Fruit fly (Drosophila melanogaster) whole organism, embryonic: ENCODE measurements around the gene Slu7.

Source experiments
- Atf3 ChIP-seq: fragments of 200-800 bp; sonication (Bioruptor generic); optimal IDR thresholded peaks from 3 replicates; lab custom pipeline; 2016; ENCODE audit warnings: missing biosample characterization, missing genetic modification characterization
- Atf6 ChIP-seq: fragments of 200-800 bp; sonication (Bioruptor generic); IDR thresholded peaks from 2 replicates; pipeline ENCODE4 v1.3.6; 2022; ENCODE audit warnings: missing biosample characterization, missing genetic modification characterization
- Bteb2 ChIP-seq: fragments of 200-800 bp; sonication (Bioruptor generic); optimal IDR thresholded peaks from 2 replicates; lab custom pipeline; 2016; ENCODE audit warnings: missing biosample characterization, missing genetic modification characterization
- CG10979 ChIP-seq: fragments of 200-800 bp; sonication (Bioruptor generic); optimal IDR thresholded peaks from 2 replicates; lab custom pipeline; 2018; ENCODE audit warnings: missing biosample characterization, mild to moderate bottlenecking, missing genetic modification characterization, moderate library complexity
- CG11247 ChIP-seq: fragments of 200-800 bp; sonication (Bioruptor generic); IDR thresholded peaks from 2 replicates; pipeline ENCODE4 v1.3.6; 2022; ENCODE audit warnings: missing biosample characterization, missing genetic modification characterization
- CG11560 ChIP-seq: fragments of 200-800 bp; sonication (Bioruptor generic); IDR thresholded peaks from 3 replicates; pipeline ENCODE4 v1.3.6; 2022; ENCODE audit warnings: missing biosample characterization, missing genetic modification characterization
- CG12071 ChIP-seq: fragments of 200-800 bp; sonication (Bioruptor generic); optimal IDR thresholded peaks from 3 replicates; lab custom pipeline; 2018; ENCODE audit warnings: missing biosample characterization, mild to moderate bottlenecking, missing genetic modification characterization
- CG15479 ChIP-seq: fragments of 200-800 bp; sonication (Bioruptor generic); optimal IDR thresholded peaks from 3 replicates; lab custom pipeline; 2019; ENCODE audit warnings: missing biosample characterization, mild to moderate bottlenecking, missing genetic modification characterization, moderate library complexity
- CG1603 ChIP-seq: fragments of 200-800 bp; sonication (Bioruptor generic); optimal IDR thresholded peaks from 2 replicates; lab custom pipeline; 2019; ENCODE audit warnings: missing biosample characterization, mild to moderate bottlenecking, missing genetic modification characterization, moderate library complexity
- CG17612 ChIP-seq: fragments of 200-800 bp; sonication (Bioruptor generic); IDR thresholded peaks from 2 replicates; pipeline ENCODE4 v1.3.6; 2022; ENCODE audit warnings: missing biosample characterization, missing genetic modification characterization
- CG17802 ChIP-seq: fragments of 200-800 bp; sonication (Bioruptor generic); optimal IDR thresholded peaks from 2 replicates; lab custom pipeline; 2018; ENCODE audit warnings: missing biosample characterization, mild to moderate bottlenecking, missing genetic modification characterization, moderate library complexity
- CG18476 ChIP-seq: fragments of 200-800 bp; sonication (Bioruptor generic); optimal IDR thresholded peaks from 2 replicates; lab custom pipeline; 2016; ENCODE audit warnings: missing biosample characterization, mild to moderate bottlenecking, missing genetic modification characterization
- CG18599 ChIP-seq: fragments of 200-800 bp; sonication (Bioruptor generic); optimal IDR thresholded peaks from 3 replicates; lab custom pipeline; 2017; ENCODE audit warnings: missing biosample characterization, missing genetic modification characterization, mild to moderate bottlenecking, moderate library complexity, missing genetic modification reagents
- CG2199 ChIP-seq: fragments of 200-800 bp; sonication (Bioruptor generic); IDR thresholded peaks from 3 replicates; pipeline ENCODE4 v1.3.6; 2022; ENCODE audit warnings: missing biosample characterization, missing genetic modification characterization
- CG34422 ChIP-seq: fragments of 200-800 bp; sonication (Bioruptor generic); IDR thresholded peaks from 3 replicates; pipeline ENCODE4 v1.3.6; 2022; ENCODE audit warnings: missing biosample characterization, missing genetic modification characterization
- CG3838 ChIP-seq: fragments of 200-800 bp; sonication (Bioruptor generic); optimal IDR thresholded peaks from 3 replicates; lab custom pipeline; 2016; ENCODE audit warnings: missing biosample characterization, missing genetic modification characterization
- CG3995 ChIP-seq: fragments of 200-800 bp; sonication (Bioruptor generic); optimal IDR thresholded peaks from 3 replicates; lab custom pipeline; 2016; ENCODE audit warnings: missing biosample characterization, missing genetic modification characterization
- CG4360 ChIP-seq: fragments of 200-800 bp; sonication (Bioruptor generic); IDR thresholded peaks from 2 replicates; pipeline ENCODE4 v1.3.6; 2022; ENCODE audit warnings: missing biosample characterization, missing genetic modification characterization
- CG6175 ChIP-seq: fragments of 200-800 bp; sonication (Bioruptor generic); IDR thresholded peaks from 3 replicates; pipeline ENCODE4 v1.3.6; 2022; ENCODE audit warnings: missing biosample characterization, missing genetic modification characterization
- CG7928 ChIP-seq: fragments of 200-800 bp; sonication (Bioruptor generic); optimal IDR thresholded peaks from 2 replicates; lab custom pipeline; 2017; ENCODE audit warnings: missing biosample characterization, mild to moderate bottlenecking, missing genetic modification characterization
- CG7987 ChIP-seq: fragments of 200-800 bp; sonication (Bioruptor generic); optimal IDR thresholded peaks from 2 replicates; lab custom pipeline; 2018; ENCODE audit warnings: missing biosample characterization, mild to moderate bottlenecking, missing genetic modification characterization, moderate library complexity
- CG8924 ChIP-seq: fragments of 200-800 bp; optimal IDR thresholded peaks from 3 replicates; lab custom pipeline; 2019; ENCODE audit warnings: missing biosample characterization, mild to moderate bottlenecking, missing genetic modification characterization, moderate library complexity
- CG9609 ChIP-seq: fragments of 200-800 bp; sonication (Bioruptor generic); optimal IDR thresholded peaks from 3 replicates; lab custom pipeline; 2016; ENCODE audit warnings: missing biosample characterization, missing genetic modification characterization
- CrebB ChIP-seq: fragments of 200-800 bp; sonication (Bioruptor generic); optimal IDR thresholded peaks from 3 replicates; lab custom pipeline; 2018; ENCODE audit warnings: missing biosample characterization, mild to moderate bottlenecking, missing genetic modification characterization
- D19A ChIP-seq: fragments of 200-800 bp; optimal IDR thresholded peaks from 3 replicates; lab custom pipeline; 2019; ENCODE audit warnings: missing biosample characterization, mild to moderate bottlenecking, missing genetic modification characterization, moderate library complexity
- H2.0 ChIP-seq: fragments of 200-800 bp; sonication (Bioruptor generic); IDR thresholded peaks from 2 replicates; pipeline ENCODE4 v1.3.6; 2022; ENCODE audit warnings: missing biosample characterization, missing genetic modification characterization
- Hmr ChIP-seq: fragments of 200-800 bp; sonication (Bioruptor generic); optimal IDR thresholded peaks from 3 replicates; lab custom pipeline; 2017; ENCODE audit warnings: mild to moderate bottlenecking, missing biosample characterization, missing genetic modification reagents, missing genetic modification characterization
- NC2β ChIP-seq: fragments of 200-800 bp; sonication (Bioruptor generic); optimal IDR thresholded peaks from 2 replicates; lab custom pipeline; 2016; ENCODE audit warnings: missing biosample characterization, missing genetic modification characterization
- NFAT ChIP-seq: fragments of 200-800 bp; sonication (Bioruptor generic); IDR thresholded peaks from 2 replicates; pipeline ENCODE4 v1.3.6; 2022; ENCODE audit warnings: missing biosample characterization, missing genetic modification characterization
- Opbp ChIP-seq: fragments of 200-800 bp; sonication (Bioruptor generic); IDR thresholded peaks from 3 replicates; pipeline ENCODE4 v1.3.6; 2022; ENCODE audit warnings: missing biosample characterization, missing genetic modification characterization; ENCODE audit not compliant: partially characterized antibody
- Optix ChIP-seq: fragments of 200-800 bp; sonication (Bioruptor generic); IDR thresholded peaks from 3 replicates; pipeline ENCODE4 v1.3.6; 2022; ENCODE audit warnings: missing biosample characterization, missing genetic modification characterization
- ase ChIP-seq: fragments of 200-800 bp; sonication (Bioruptor generic); IDR thresholded peaks from 3 replicates; pipeline ENCODE4 v1.3.6; 2022; ENCODE audit warnings: missing biosample characterization, missing genetic modification characterization
- bsh ChIP-seq, 2 experiments: fragments of 200-800 bp; sonication (Bioruptor generic); optimal IDR thresholded peaks; 2 replicates each; lab custom pipeline; 2017 to 2018; ENCODE audit warnings: mild to moderate bottlenecking in 2 of 2, missing biosample characterization in 2 of 2, missing genetic modification characterization in 2 of 2, moderate library complexity in 1 of 2
- cad ChIP-seq: fragments of >200 bp; optimal IDR thresholded peaks from 2 replicates; lab custom pipeline; 2017; ENCODE audit warnings: missing biosample characterization, missing genetic modification characterization
- da ChIP-seq: fragments of 200-800 bp; sonication (Bioruptor generic); optimal IDR thresholded peaks from 2 replicates; lab custom pipeline; 2016; ENCODE audit warnings: missing biosample characterization, missing genetic modification characterization
- dati ChIP-seq: fragments of 200-800 bp; sonication (Bioruptor generic); IDR thresholded peaks from 2 replicates; pipeline ENCODE4 v1.3.6; 2022; ENCODE audit warnings: missing biosample characterization, missing genetic modification characterization
- dimm ChIP-seq: fragments of 200-800 bp; sonication (Bioruptor generic); IDR thresholded peaks from 2 replicates; pipeline ENCODE4 v1.3.6; 2022; ENCODE audit warnings: missing biosample characterization, missing genetic modification characterization
- dmrt11E ChIP-seq: fragments of 200-800 bp; sonication (Bioruptor generic); optimal IDR thresholded peaks from 3 replicates; lab custom pipeline; 2018; ENCODE audit warnings: missing biosample characterization, mild to moderate bottlenecking, missing genetic modification characterization, moderate library complexity
- dpn ChIP-seq, 2 experiments: fragments of 200-800 bp; sonication (Bioruptor generic); optimal IDR thresholded peaks; 3 replicates each; lab custom pipeline; 2016; ENCODE audit warnings: missing biosample characterization in 2 of 2, missing genetic modification characterization in 2 of 2
- fru ChIP-seq: fragments of >200 bp; optimal IDR thresholded peaks from 2 replicates; lab custom pipeline; 2017
- ham ChIP-seq: fragments of 200-800 bp; sonication (Bioruptor generic); IDR thresholded peaks from 2 replicates; pipeline ENCODE4 v1.3.6; 2022; ENCODE audit warnings: missing biosample characterization, missing genetic modification characterization
- hbn ChIP-seq: fragments of 200-800 bp; sonication (Bioruptor generic); IDR thresholded peaks from 2 replicates; pipeline ENCODE4 v1.3.6; 2022; ENCODE audit warnings: missing biosample characterization, missing genetic modification characterization; ENCODE audit not compliant: partially characterized antibody
- kah ChIP-seq: fragments of 200-800 bp; sonication (Bioruptor generic); optimal IDR thresholded peaks from 2 replicates; lab custom pipeline; 2018; ENCODE audit warnings: missing biosample characterization, mild to moderate bottlenecking, missing genetic modification characterization
- nau ChIP-seq: fragments of 200-800 bp; sonication (Bioruptor generic); optimal IDR thresholded peaks from 3 replicates; lab custom pipeline; 2017; ENCODE audit warnings: missing biosample characterization, mild to moderate bottlenecking, missing genetic modification characterization, missing genetic modification reagents
- onecut ChIP-seq: fragments of 200-800 bp; sonication (Bioruptor generic); IDR thresholded peaks from 2 replicates; pipeline ENCODE4 v1.3.6; 2022; ENCODE audit warnings: missing biosample characterization, missing genetic modification characterization
- phol ChIP-seq: fragments of 200-800 bp; sonication (Bioruptor generic); optimal IDR thresholded peaks from 3 replicates; lab custom pipeline; 2018; ENCODE audit warnings: missing biosample characterization, mild to moderate bottlenecking, missing genetic modification characterization, moderate library complexity
- rib ChIP-seq: fragments of 200-800 bp; sonication (Bioruptor generic); IDR thresholded peaks from 2 replicates; pipeline ENCODE4 v1.3.6; 2022; ENCODE audit warnings: missing biosample characterization, missing genetic modification characterization
- salm ChIP-seq: fragments of 200-800 bp; sonication (Bioruptor generic); optimal IDR thresholded peaks from 2 replicates; lab custom pipeline; 2018; ENCODE audit warnings: missing biosample characterization, mild to moderate bottlenecking, missing genetic modification characterization
- sqz ChIP-seq: fragments of 200-800 bp; sonication (Bioruptor generic); optimal IDR thresholded peaks from 3 replicates; lab custom pipeline; 2018; ENCODE audit warnings: missing biosample characterization, mild to moderate bottlenecking, missing genetic modification characterization
- sug ChIP-seq: fragments of 200-800 bp; optimal IDR thresholded peaks from 2 replicates; lab custom pipeline; 2019; ENCODE audit warnings: missing biosample characterization, mild to moderate bottlenecking, missing genetic modification characterization, moderate library complexity
- trh ChIP-seq: fragments of 200-800 bp; sonication (Bioruptor generic); optimal IDR thresholded peaks from 2 replicates; lab custom pipeline; 2016; ENCODE audit warnings: missing biosample characterization, missing genetic modification characterization
- tup ChIP-seq: fragments of 200-800 bp; sonication (Bioruptor generic); optimal IDR thresholded peaks from 2 replicates; lab custom pipeline; 2016; ENCODE audit warnings: missing biosample characterization, mild to moderate bottlenecking, missing genetic modification characterization, moderate library complexity
- yki ChIP-seq: fragments of >200 bp; optimal IDR thresholded peaks from 3 replicates; lab custom pipeline; 2018

The Slu7 gene

DNA sequence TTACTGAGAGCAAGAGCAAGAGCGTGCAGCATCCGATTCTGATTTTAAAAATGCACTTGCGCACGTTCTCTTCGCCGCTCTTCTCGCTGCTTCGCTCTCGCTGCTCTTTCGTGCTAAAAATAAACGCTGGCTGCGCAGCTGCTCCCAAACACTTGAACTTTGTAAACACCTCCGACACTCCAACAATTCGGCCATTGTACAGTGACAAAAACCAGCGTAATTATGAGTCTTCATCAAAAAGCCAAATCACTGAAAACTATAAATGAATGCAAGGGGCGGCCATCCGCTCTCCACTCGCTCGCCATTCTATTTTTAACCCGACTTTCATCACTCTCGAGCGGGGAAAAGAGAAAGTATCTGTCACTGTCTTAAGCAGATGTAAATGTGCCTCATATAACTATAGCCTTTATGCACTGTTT, 25.8 kb upstream of the Slu7 start (continued):
- no peak for TF ChIP-seq CG7987 (GFP tag; lab: Kevin White, UChicago)
- TF ChIP-seq CG10979 (tag; lab: Kevin White, UChicago), result no peak
- no peak for TF ChIP-seq CG4360 (GFP tag; lab: Robert Waterston, UW)
- no peak for TF ChIP-seq CG11247
- peak; percentile 8 for TF ChIP-seq CG1603 (tag; lab: Kevin White, UChicago)
- TF ChIP-seq CG9609 (GFP tag; lab: Kevin White, UChicago), result no peak
- no peak for TF ChIP-seq NC2β
- no peak for TF ChIP-seq trh (GFP tag; lab: Kevin White, UChicago)
- TF ChIP-seq CG2199 (GFP tag; lab: Robert Waterston, UW), result no peak
- no peak for TF ChIP-seq dimm (GFP tag; lab: Robert Waterston, UW)
- TF ChIP-seq cad, result no peak
- no peak for TF ChIP-seq salm (tag; lab: Kevin White, UChicago)
- no peak for TF ChIP-seq CG3995 (GFP tag; lab: Kevin White, UChicago)
- TF ChIP-seq sug, result no peak
- TF ChIP-seq ham (GFP tag; lab: Robert Waterston, UW), result no peak
- no peak for TF ChIP-seq Opbp
- TF ChIP-seq CG6175 (GFP tag; lab: Robert Waterston, UW), result no peak
- peak; percentile 6 for TF ChIP-seq Hmr (GFP tag; lab: Kevin White, UChicago)
- no peak for TF ChIP-seq CG3838 (GFP tag; lab: Kevin White, UChicago)
- peak; percentile 10 for TF ChIP-seq phol (tag; lab: Kevin White, UChicago)
- TF ChIP-seq Atf6, result no peak
- no peak for TF ChIP-seq Bteb2
- peak in 1 of 2 experiments; percentile 9 for TF ChIP-seq dpn (GFP tag; optimal IDR thresholded peaks at IDR 0.05; lab: Kevin White, UChicago)
- no peak for TF ChIP-seq H2.0 (GFP tag; lab: Robert Waterston, UW)
- peak; percentile 29 for TF ChIP-seq yki (lab: Kevin White, UChicago)
- peak; percentile 36 for TF ChIP-seq CG18599 (GFP tag; lab: Kevin White, UChicago)
- no peak for TF ChIP-seq CG18476
- TF ChIP-seq CG12071 (GFP tag; lab: Kevin White, UChicago), result no peak
- TF ChIP-seq CG17802 (tag; lab: Kevin White, UChicago), result no peak
- TF ChIP-seq dmrt11E (tag; lab: Kevin White, UChicago), result no peak
- TF ChIP-seq CG11560 (tag; lab: Robert Waterston, UW), result no peak
- peak; percentile 21 for TF ChIP-seq nau (GFP tag; lab: Kevin White, UChicago)
- peak in 1 of 2 experiments; percentile 18 for TF ChIP-seq bsh (GFP tag; optimal IDR thresholded peaks at IDR 0.05; lab: Kevin White, UChicago)
- peak; percentile 12 for TF ChIP-seq CG15479 (GFP tag; lab: Kevin White, UChicago)
- no peak for TF ChIP-seq da (GFP tag; lab: Kevin White, UChicago)
- TF ChIP-seq CG34422 (GFP tag; lab: Robert Waterston, UW), result no peak
- no peak for TF ChIP-seq rib (GFP tag; lab: Robert Waterston, UW)
- TF ChIP-seq fru (lab: Kevin White, UChicago), result no peak
- no peak for TF ChIP-seq tup (GFP tag; lab: Kevin White, UChicago)
- no peak for TF ChIP-seq ase (GFP tag; lab: Robert Waterston, UW)
- TF ChIP-seq Optix (GFP tag; lab: Robert Waterston, UW), result no peak
- no peak for TF ChIP-seq CG7928 (GFP tag; lab: Kevin White, UChicago)
- no peak for TF ChIP-seq CrebB (tag; lab: Kevin White, UChicago)
- no peak for TF ChIP-seq NFAT (GFP tag; lab: Robert Waterston, UW)
- no peak for TF ChIP-seq CG17612
- TF ChIP-seq sqz, result no peak
- TF ChIP-seq onecut (GFP tag; lab: Robert Waterston, UW), result no peak
- TF ChIP-seq dati (GFP tag; lab: Robert Waterston, UW), result no peak
- TF ChIP-seq kah, result no peak
- TF ChIP-seq CG8924 (tag; lab: Kevin White, UChicago), result peak; percentile 7
- peak; percentile 7 for TF ChIP-seq D19A (tag; lab: Kevin White, UChicago)
- TF ChIP-seq Atf3 (GFP tag; lab: Kevin White, UChicago), result no peak
- TF ChIP-seq hbn (GFP tag; lab: Robert Waterston, UW), result no peak
